Fruit fly (Drosophila melanogaster): ENCODE data around the gene CG31323.

The CG31323 gene

DNA sequence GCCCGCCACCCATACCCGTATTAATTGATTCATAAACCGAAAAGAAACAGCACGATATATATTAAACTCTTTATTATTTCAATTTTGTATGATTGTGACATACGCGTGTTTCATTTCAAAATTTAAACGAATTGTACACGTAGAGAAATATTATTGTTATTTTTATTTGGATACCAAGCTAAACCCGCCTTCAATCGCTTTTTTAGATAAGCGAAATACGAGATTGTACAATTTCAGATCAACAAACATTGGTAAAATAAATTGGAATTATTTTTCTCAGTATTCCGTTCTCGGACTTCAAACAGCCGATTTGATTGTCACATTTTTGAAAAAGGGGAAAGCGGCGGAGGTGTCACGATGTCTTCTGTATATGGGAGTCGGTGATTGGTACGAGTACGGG, 64.4 kb downstream of the CG31323 start:
- TF ChIP-seq Hr96 (GFP tag; optimal IDR thresholded peaks at IDR 0.05), result no peak

Data from whole organism, adult.